Worm (Caenorhabditis elegans) whole organism, young adult: ENCODE results near the gene lgc-57.

Experiments
- B0261.1 ChIP-seq: sonication (generic microtip); optimal IDR thresholded peaks from 2 replicates; lab custom pipeline; 2016; ENCODE audit warnings: mild to moderate bottlenecking, missing genetic modification characterization, moderate library complexity, missing compliant biosample characterization
- F22D6.2 ChIP-seq: sonication (generic microtip); optimal IDR thresholded peaks from 2 replicates; lab custom pipeline; 2016; ENCODE audit warnings: mild to moderate bottlenecking, missing genetic modification characterization, missing compliant biosample characterization
- F23B12.7 ChIP-seq: sonication (generic microtip); optimal IDR thresholded peaks from 2 replicates; lab custom pipeline; 2017; ENCODE audit warnings: missing genetic modification characterization, mild to moderate bottlenecking, missing compliant biosample characterization, antibody characterized with exemption, moderate library complexity; ENCODE audit not compliant: insufficient read depth
- F49E8.2 ChIP-seq: sonication (generic microtip); optimal IDR thresholded peaks from 3 replicates; lab custom pipeline; 2017; ENCODE audit warnings: missing genetic modification characterization, mild to moderate bottlenecking, missing compliant biosample characterization, antibody characterized with exemption, moderate library complexity; ENCODE audit not compliant: insufficient read depth
- F57C9.4 ChIP-seq: sonication (generic microtip); optimal IDR thresholded peaks from 2 replicates; lab custom pipeline; 2017; ENCODE audit warnings: mild to moderate bottlenecking, missing genetic modification characterization, missing compliant biosample characterization
- Y53G8AR.9 ChIP-seq: fragments of 200-800 bp; sonication (Bioruptor generic); conservative IDR thresholded peaks from 2 replicates; pipeline ENCODE4 v1.3.6; 2022; ENCODE audit warnings: missing genetic modification reagents, missing genetic modification characterization, missing compliant biosample characterization
- Y79H2A.3 ChIP-seq: fragments of 200-800 bp; sonication (Bioruptor generic); conservative IDR thresholded peaks from 2 replicates; pipeline ENCODE4 v1.3.6; 2022; ENCODE audit warnings: missing genetic modification reagents, missing genetic modification characterization, missing compliant biosample characterization
- ZK185.1 ChIP-seq: sonication (generic microtip); optimal IDR thresholded peaks from 2 replicates; lab custom pipeline; 2016; ENCODE audit warnings: mild to moderate bottlenecking, missing genetic modification characterization, missing compliant biosample characterization; ENCODE audit not compliant: poor library complexity, severe bottlenecking
- ama-1 ChIP-seq, 3 experiments: fragments of 150-350 bp in 1 of 3; sonication (generic microtip) in 2 of 3; optimal IDR thresholded peaks; 2 replicates each; lab custom pipeline; 2014 to 2018; ENCODE audit warnings: missing biosample characterization in 2 of 3, missing genetic modification characterization in 2 of 3, missing genetic modification reagents in 2 of 3
- aptf-2 ChIP-seq: fragments of 200-800 bp; sonication (Bioruptor generic); conservative IDR thresholded peaks from 2 replicates; pipeline ENCODE4 v1.3.6; 2022; ENCODE audit warnings: missing genetic modification reagents, missing genetic modification characterization, missing compliant biosample characterization
- athp-1 ChIP-seq: sonication (generic microtip); optimal IDR thresholded peaks from 2 replicates; lab custom pipeline; 2017; ENCODE audit warnings: mild to moderate bottlenecking, missing genetic modification characterization, missing compliant biosample characterization
- bed-2 ChIP-seq: fragments of 200-800 bp; sonication (Bioruptor generic); IDR thresholded peaks from 2 replicates; pipeline ENCODE4 v1.3.6; 2022; ENCODE audit warnings: missing genetic modification reagents, missing genetic modification characterization, missing compliant biosample characterization
- cebp-1 ChIP-seq, 2 experiments: fragments of 200-800 bp in 1 of 2; sonication (Bioruptor generic) in 1 of 2; sonication (generic microtip) in 1 of 2; IDR thresholded peaks in 1 of 2; optimal IDR thresholded peaks in 1 of 2; 2 replicates each; pipeline versions ENCODE4 v1.3.6 to Lab custom; 2017 to 2022; ENCODE audit warnings: missing compliant biosample characterization in 2 of 2, missing genetic modification characterization in 2 of 2, mild to moderate bottlenecking in 1 of 2, missing genetic modification reagents in 1 of 2, moderate library complexity in 1 of 2
- ceh-100 ChIP-seq: fragments of 200-800 bp; sonication (Bioruptor generic); IDR thresholded peaks from 2 replicates; pipeline ENCODE4 v1.3.6; 2022; ENCODE audit warnings: missing genetic modification reagents, missing genetic modification characterization, missing compliant biosample characterization
- ceh-40 ChIP-seq: fragments of 200-800 bp; sonication (Bioruptor generic); IDR thresholded peaks from 2 replicates; pipeline ENCODE4 v1.3.6; 2022; ENCODE audit warnings: missing genetic modification characterization, missing compliant biosample characterization
- dpl-1 ChIP-seq: fragments of 150-350 bp; optimal IDR thresholded peaks from 2 replicates; lab custom pipeline; 2014; ENCODE audit warnings: missing biosample characterization, missing genetic modification reagents, missing genetic modification characterization
- egl-44 ChIP-seq: fragments of 200-800 bp; sonication (Bioruptor generic); IDR thresholded peaks from 2 replicates; pipeline ENCODE4 v1.3.6; 2022; ENCODE audit warnings: missing genetic modification reagents, missing genetic modification characterization, missing compliant biosample characterization
- ekl-4 ChIP-seq: fragments of 200-800 bp; sonication (Bioruptor generic); IDR thresholded peaks from 2 replicates; pipeline ENCODE4 v1.3.6; 2022; ENCODE audit warnings: missing genetic modification reagents, missing genetic modification characterization, missing compliant biosample characterization
- hmg-1.2 ChIP-seq: fragments of 200-800 bp; sonication (Bioruptor generic); IDR thresholded peaks from 2 replicates; pipeline ENCODE4 v1.3.6; 2022; ENCODE audit warnings: missing genetic modification reagents, missing genetic modification characterization, missing compliant biosample characterization
- hmg-20 ChIP-seq: fragments of 200-800 bp; sonication (Bioruptor generic); IDR thresholded peaks from 2 replicates; pipeline ENCODE4 v1.3.6; 2022; ENCODE audit warnings: missing genetic modification reagents, missing genetic modification characterization, missing compliant biosample characterization
- hrde-1 ChIP-seq: sonication (generic microtip); optimal IDR thresholded peaks from 2 replicates; lab custom pipeline; 2016; ENCODE audit warnings: missing genetic modification characterization, mild to moderate bottlenecking, missing compliant biosample characterization, moderate library complexity, missing genotype, missing genetic modification reagents, borderline replicate concordance
- lag-1 ChIP-seq: fragments of 200-800 bp; sonication (Bioruptor generic); IDR thresholded peaks from 2 replicates; pipeline ENCODE4 v1.3.6; 2022; ENCODE audit warnings: missing genetic modification reagents, missing genetic modification characterization, missing compliant biosample characterization
- let-526 ChIP-seq: fragments of 200-800 bp; sonication (Bioruptor generic); IDR thresholded peaks from 2 replicates; pipeline ENCODE4 v1.3.6; 2022; ENCODE audit warnings: missing genetic modification reagents, missing genetic modification characterization, missing compliant biosample characterization
- lin-26 ChIP-seq: fragments of 200-800 bp; sonication (Bioruptor generic); IDR thresholded peaks from 2 replicates; pipeline ENCODE4 v1.3.6; 2022; ENCODE audit warnings: missing genetic modification reagents, missing genetic modification characterization, missing compliant biosample characterization
- lin-40 ChIP-seq: sonication (generic microtip); optimal IDR thresholded peaks from 2 replicates; lab custom pipeline; 2016; ENCODE audit warnings: missing genetic modification characterization, mild to moderate bottlenecking, missing compliant biosample characterization, missing genotype, missing genetic modification reagents
- lin-54 ChIP-seq: fragments of 200-800 bp; sonication (Bioruptor generic); optimal IDR thresholded peaks from 2 replicates; lab custom pipeline; 2018; ENCODE audit warnings: mild to moderate bottlenecking, missing genetic modification characterization, missing compliant biosample characterization
- mcd-1 ChIP-seq: fragments of 200-800 bp; sonication (Bioruptor generic); IDR thresholded peaks from 2 replicates; pipeline ENCODE4 v1.3.6; 2022; ENCODE audit warnings: missing genetic modification reagents, missing genetic modification characterization, missing compliant biosample characterization
- mes-4 ChIP-seq: sonication (generic microtip); optimal IDR thresholded peaks from 2 replicates; lab custom pipeline; 2016; ENCODE audit warnings: missing genotype, missing genetic modification characterization, missing compliant biosample characterization
- nfya-1 ChIP-seq: sonication (generic microtip); optimal IDR thresholded peaks from 2 replicates; lab custom pipeline; 2017; ENCODE audit warnings: antibody characterized with exemption, missing compliant biosample characterization, missing genetic modification characterization, borderline replicate concordance; ENCODE audit not compliant: insufficient read depth
- nfya-2 ChIP-seq: fragments of 200-800 bp; sonication (Bioruptor generic); IDR thresholded peaks from 2 replicates; pipeline ENCODE4 v1.3.6; 2022; ENCODE audit warnings: missing genetic modification reagents, missing genetic modification characterization, missing compliant biosample characterization
- nfyb-1 ChIP-seq: fragments of 200-800 bp; sonication (Bioruptor generic); IDR thresholded peaks from 2 replicates; pipeline ENCODE4 v1.3.6; 2022; ENCODE audit warnings: missing genetic modification reagents, missing genetic modification characterization, missing compliant biosample characterization
- nhr-120 ChIP-seq: fragments of 200-800 bp; sonication (Bioruptor generic); IDR thresholded peaks from 2 replicates; pipeline ENCODE4 v1.3.6; 2022; ENCODE audit warnings: missing genetic modification characterization, missing compliant biosample characterization
- nhr-179 ChIP-seq: sonication (generic microtip); optimal IDR thresholded peaks from 2 replicates; lab custom pipeline; 2016; ENCODE audit warnings: mild to moderate bottlenecking, missing genetic modification characterization, missing compliant biosample characterization
- pha-4 ChIP-seq: fragments of 150-350 bp; sonication (generic microtip); optimal IDR thresholded peaks from 2 replicates; lab custom pipeline; 2014; ENCODE audit warnings: missing biosample characterization, missing genetic modification reagents, missing genetic modification characterization
- rcor-1 ChIP-seq: fragments of 200-800 bp; sonication (Bioruptor generic); IDR thresholded peaks from 2 replicates; pipeline ENCODE4 v1.3.6; 2022; ENCODE audit warnings: missing genetic modification reagents, missing genetic modification characterization, missing compliant biosample characterization
- repo-1 ChIP-seq: sonication (generic microtip); optimal IDR thresholded peaks from 2 replicates; lab custom pipeline; 2017; ENCODE audit warnings: mild to moderate bottlenecking, missing genetic modification characterization, missing compliant biosample characterization
- sdz-38 ChIP-seq: sonication (generic microtip); optimal IDR thresholded peaks from 2 replicates; lab custom pipeline; 2016; ENCODE audit warnings: missing genotype, missing genetic modification characterization, missing compliant biosample characterization
- sea-2 ChIP-seq: fragments of 200-800 bp; sonication (Bioruptor generic); IDR thresholded peaks from 2 replicates; pipeline ENCODE4 v1.3.6; 2022; ENCODE audit warnings: missing genetic modification characterization, missing compliant biosample characterization
- snpc-1.1 ChIP-seq: sonication (generic microtip); optimal IDR thresholded peaks from 2 replicates; lab custom pipeline; 2017; ENCODE audit warnings: missing genetic modification characterization, mild to moderate bottlenecking, missing compliant biosample characterization, antibody characterized with exemption, moderate library complexity, missing genotype, missing genetic modification reagents; ENCODE audit not compliant: insufficient read depth
- tbx-9 ChIP-seq: sonication (generic microtip); optimal IDR thresholded peaks from 2 replicates; lab custom pipeline; 2016; ENCODE audit warnings: borderline replicate concordance, missing genetic modification characterization, inconsistent platforms, missing compliant biosample characterization
- unc-130 ChIP-seq: sonication (generic microtip); optimal IDR thresholded peaks from 2 replicates; lab custom pipeline; 2016; ENCODE audit warnings: missing genetic modification reagents, missing genetic modification characterization, missing compliant biosample characterization
- zim-3 ChIP-seq: sonication (generic microtip); optimal IDR thresholded peaks from 2 replicates; lab custom pipeline; 2017; ENCODE audit warnings: mild to moderate bottlenecking, missing genetic modification characterization, moderate library complexity, missing compliant biosample characterization
- ztf-18 ChIP-seq: sonication (generic microtip); optimal IDR thresholded peaks from 2 replicates; lab custom pipeline; 2016; ENCODE audit warnings: missing genotype, mild to moderate bottlenecking, missing genetic modification characterization, missing compliant biosample characterization
- ztf-25 ChIP-seq: fragments of 200-800 bp; sonication (Bioruptor generic); IDR thresholded peaks from 2 replicates; pipeline ENCODE4 v1.3.6; 2022; ENCODE audit warnings: missing genetic modification reagents, missing genetic modification characterization, missing compliant biosample characterization
- ztf-26 ChIP-seq: sonication (generic microtip); optimal IDR thresholded peaks from 2 replicates; lab custom pipeline; 2017; ENCODE audit warnings: missing genetic modification characterization, missing compliant biosample characterization
- ztf-3 ChIP-seq: fragments of 200-800 bp; sonication (Bioruptor generic); optimal IDR thresholded peaks from 2 replicates; lab custom pipeline; 2018; ENCODE audit warnings: mild to moderate bottlenecking, missing genetic modification characterization, missing compliant biosample characterization

lgc-57 gene

DNA sequence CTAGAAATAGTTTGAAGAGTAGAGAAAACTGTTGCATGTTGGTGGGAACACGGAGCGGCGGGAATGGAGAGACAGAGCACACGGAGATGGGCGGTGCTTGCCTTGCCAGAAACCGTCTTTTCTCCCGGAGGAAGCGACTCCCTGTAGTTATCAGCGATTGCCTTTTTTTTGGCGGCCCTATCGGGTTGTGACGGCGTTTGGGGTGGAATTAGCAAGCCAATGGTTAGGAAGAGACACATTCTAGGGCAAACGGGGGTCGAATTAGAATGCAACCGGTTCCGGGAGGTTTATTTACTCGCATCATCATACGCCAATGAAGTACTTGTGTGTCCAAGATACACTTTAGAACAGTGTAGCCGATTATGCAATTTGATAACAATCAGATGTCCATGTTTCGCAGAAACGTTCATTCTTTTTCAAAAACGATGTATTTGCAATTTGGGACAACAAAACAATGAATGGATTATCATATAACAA, 37.1 kb upstream of the lgc-57 start, which contains the start of gene lact-3 (continued):
- TF ChIP-seq nhr-179 (tag; lab: Kevin White, UChicago): no peak
- no peak for TF ChIP-seq pha-4 (tag; lab: Kevin White, UChicago)
- peak; percentile 49 for TF ChIP-seq hmg-1.2 (GFP tag; lab: Robert Waterston, UW)
- TF ChIP-seq ekl-4 (GFP tag; lab: Robert Waterston, UW): peak; percentile 71
- no peak for TF ChIP-seq F22D6.2 (tag; lab: Kevin White, UChicago)
- TF ChIP-seq cebp-1 (GFP tag; IDR thresholded peaks at IDR 0.05; lab: Robert Waterston, UW): no peak
- peak; percentile 38 for TF ChIP-seq cebp-1 (tag; optimal IDR thresholded peaks at IDR 0.05; lab: Kevin White, UChicago)
- no peak for TF ChIP-seq F23B12.7 (tag; lab: Kevin White, UChicago)
- peak; percentile 52 for TF ChIP-seq lin-54 (GFP tag; lab: Kevin White, UChicago)
- no peak for TF ChIP-seq lin-40 (tag; lab: Kevin White, UChicago)
- TF ChIP-seq nfyb-1 (GFP tag; lab: Robert Waterston, UW): peak; percentile 63; the same call in 1 of the 2 replicates
- no peak for TF ChIP-seq repo-1 (tag; lab: Kevin White, UChicago)
- peak; percentile 43 for TF ChIP-seq mcd-1 (GFP tag; lab: Robert Waterston, UW)
- no peak for TF ChIP-seq snpc-1.1 (tag; lab: Kevin White, UChicago)
- TF ChIP-seq mes-4 (tag; lab: Kevin White, UChicago): no peak
- no peak for TF ChIP-seq let-526
- 0 out of 2 replicates have a peak, but pooled peaks have one; percentile 13 for TF ChIP-seq rcor-1 (GFP tag; lab: Robert Waterston, UW)
- no peak for TF ChIP-seq bed-2 (GFP tag; lab: Robert Waterston, UW)
- TF ChIP-seq ztf-3: no peak
- no peak for TF ChIP-seq sea-2 (GFP tag; lab: Robert Waterston, UW)
- TF ChIP-seq hrde-1 (tag; lab: Kevin White, UChicago): peak; percentile 80
- TF ChIP-seq B0261.1: no peak
- no peak for TF ChIP-seq tbx-9 (tag; lab: Kevin White, UChicago)
- no peak for TF ChIP-seq ztf-26
- no peak for TF ChIP-seq aptf-2 (GFP tag; lab: Robert Waterston, UW)
- no peak for TF ChIP-seq zim-3 (tag; lab: Kevin White, UChicago)
- peak; percentile 75 for TF ChIP-seq Y53G8AR.9 (GFP tag; lab: Robert Waterston, UW)
- TF ChIP-seq hmg-20 (GFP tag; lab: Robert Waterston, UW): no peak
- 0 out of 2 replicates have a peak, but pooled peaks have one; percentile 38 for TF ChIP-seq Y79H2A.3
- TF ChIP-seq nfya-1 (tag; lab: Kevin White, UChicago): no peak
- no peak for TF ChIP-seq F57C9.4
- no peak; the same call in 1 of the 2 replicates for TF ChIP-seq ceh-100
- peak; percentile 23 for TF ChIP-seq athp-1 (tag; lab: Kevin White, UChicago)

DNA sequence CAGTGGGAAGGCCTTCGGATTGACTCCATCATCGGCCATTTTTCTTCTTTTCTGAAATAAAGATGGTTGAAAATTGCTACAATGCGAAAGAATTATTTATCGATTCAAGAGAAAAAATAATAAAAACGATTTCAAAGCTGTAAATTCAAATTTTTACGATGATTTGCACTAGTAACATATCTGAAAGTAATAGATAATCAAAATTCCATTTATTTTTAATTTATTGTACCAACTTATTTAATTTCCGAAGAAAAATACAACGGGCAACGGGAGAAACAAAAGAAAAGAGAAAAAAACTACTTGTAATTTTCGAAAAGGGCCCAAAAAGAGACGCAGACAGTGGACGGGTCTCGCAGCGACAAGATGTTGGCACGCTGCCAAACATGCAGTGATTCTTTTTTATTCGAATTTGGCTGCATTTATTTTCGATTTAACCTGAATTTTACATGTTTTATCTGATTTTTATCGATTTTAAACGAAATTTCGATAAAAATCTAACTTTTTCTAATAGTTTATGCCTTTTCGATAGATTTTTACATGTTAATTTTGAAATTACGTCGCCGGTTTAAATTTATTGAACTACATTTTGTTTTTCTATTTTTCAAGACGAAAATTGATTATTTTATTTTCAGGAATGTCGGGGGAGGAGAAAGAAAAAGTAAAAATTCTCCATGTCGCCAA, 36.1 kb upstream of the lgc-57 start, which contains the start of the genes snu-13 and rsp-7:
Gene snu-13, minus strand, starts transcription at position 51 of the 681 bp plus-strand sequence.
Gene rsp-7, plus strand, starts transcription at position 631 of the 681 bp plus-strand sequence.
- no peak for TF ChIP-seq unc-130 (GFP tag; lab: Kevin White, UChicago)
- no peak for TF ChIP-seq nfya-2 (GFP tag; lab: Robert Waterston, UW)
- TF ChIP-seq sdz-38 (tag; lab: Kevin White, UChicago): no peak
- no peak for TF ChIP-seq ceh-100
- no peak for TF ChIP-seq egl-44 (GFP tag; lab: Robert Waterston, UW)
- peak; percentile 25 for TF ChIP-seq ZK185.1 (tag; lab: Kevin White, UChicago)
- no peak for TF ChIP-seq ama-1 (optimal IDR thresholded peaks at IDR 0.05; lab: Kevin White, UChicago)
- no peak for TF ChIP-seq ama-1 (GFP tag; optimal IDR thresholded peaks at IDR 0.05; lab: Kevin White, UChicago)
- peak; percentile 3 for TF ChIP-seq ztf-18 (tag; lab: Kevin White, UChicago)
- no peak for TF ChIP-seq ztf-25 (GFP tag; lab: Robert Waterston, UW)
- TF ChIP-seq lag-1 (GFP tag; lab: Robert Waterston, UW): no peak
- no peak for TF ChIP-seq lin-26 (GFP tag; lab: Robert Waterston, UW)
- TF ChIP-seq cebp-1 (GFP tag; IDR thresholded peaks at IDR 0.05; lab: Robert Waterston, UW): no peak
- TF ChIP-seq cebp-1 (tag; optimal IDR thresholded peaks at IDR 0.05; lab: Kevin White, UChicago): peak; percentile 36
- no peak for TF ChIP-seq nhr-120
- TF ChIP-seq ceh-40 (GFP tag; lab: Robert Waterston, UW): no peak
- TF ChIP-seq F49E8.2 (tag; lab: Kevin White, UChicago): peak; percentile 31
- TF ChIP-seq repo-1 (tag; lab: Kevin White, UChicago): no peak
- peak; percentile 21 for TF ChIP-seq dpl-1 (GFP tag; lab: Kevin White, UChicago)
